Worm (Caenorhabditis elegans) whole organism, L4 larva: ENCODE measurements around the gene K11E4.6.

Experiments
- F10B5.3 ChIP-seq: sonication (generic microtip); optimal IDR thresholded peaks from 2 replicates; lab custom pipeline; 2016; ENCODE audit warnings: mild to moderate bottlenecking, missing genetic modification characterization, missing compliant biosample characterization
- F37D6.2 ChIP-seq: sonication (generic microtip); optimal IDR thresholded peaks from 2 replicates; lab custom pipeline; 2016; ENCODE audit warnings: mild to moderate bottlenecking, missing genetic modification characterization, missing compliant biosample characterization
- F49E8.2 ChIP-seq: sonication (generic microtip); optimal IDR thresholded peaks from 2 replicates; lab custom pipeline; 2016; ENCODE audit warnings: missing compliant biosample characterization, mild to moderate bottlenecking, missing genetic modification characterization, borderline replicate concordance
- Y5F2A.4 ChIP-seq: fragments of 200-800 bp; sonication (Bioruptor generic); optimal IDR thresholded peaks from 2 replicates; lab custom pipeline; 2018; ENCODE audit warnings: mild to moderate bottlenecking, missing genetic modification characterization, missing compliant biosample characterization
- ZK546.5 ChIP-seq, 2 experiments: sonication (generic microtip); optimal IDR thresholded peaks; 2 replicates each; lab custom pipeline; 2017; ENCODE audit warnings: missing biosample characterization in 2 of 2, missing genetic modification characterization in 2 of 2
- aha-1 ChIP-seq: fragments of 150-350 bp; peaks from one replicate; lab custom pipeline; 2014; ENCODE audit warnings: missing biosample characterization, missing genetic modification characterization
- attf-4 ChIP-seq: sonication (generic microtip); optimal IDR thresholded peaks from 3 replicates; lab custom pipeline; 2017; ENCODE audit warnings: missing biosample characterization, missing genetic modification characterization
- ceh-20 ChIP-seq: fragments of 200-800 bp; sonication (Bioruptor generic); IDR thresholded peaks from 2 replicates; pipeline ENCODE4 v1.3.6; 2022; ENCODE audit warnings: missing genetic modification reagents, missing genetic modification characterization, missing compliant biosample characterization
- ceh-32 ChIP-seq: sonication (generic microtip); optimal IDR thresholded peaks from 2 replicates; lab custom pipeline; 2016; ENCODE audit warnings: mild to moderate bottlenecking, missing genetic modification characterization, missing compliant biosample characterization; ENCODE audit not compliant: poor library complexity
- ceh-82 ChIP-seq: sonication (generic microtip); optimal IDR thresholded peaks from 2 replicates; lab custom pipeline; 2017; ENCODE audit warnings: missing biosample characterization, missing genetic modification characterization
- cey-2 ChIP-seq: sonication (generic microtip); optimal IDR thresholded peaks from 3 replicates; lab custom pipeline; 2017; ENCODE audit warnings: missing genetic modification characterization, mild to moderate bottlenecking, missing compliant biosample characterization, antibody characterized with exemption, borderline replicate concordance; ENCODE audit not compliant: insufficient read depth
- ctbp-1 ChIP-seq: fragments of 200-800 bp; sonication (Bioruptor generic); IDR thresholded peaks from 2 replicates; pipeline ENCODE4 v1.3.6; 2022; ENCODE audit warnings: missing genetic modification reagents, missing genetic modification characterization, missing compliant biosample characterization
- daf-16 ChIP-seq, 3 experiments: sonication (generic microtip); optimal IDR thresholded peaks; 2 replicates each; lab custom pipeline; 2016 to 2017; ENCODE audit warnings: missing genetic modification characterization in 3 of 3, missing genetic modification reagents in 3 of 3, mild to moderate bottlenecking in 2 of 3, missing compliant biosample characterization in 2 of 3, missing biosample characterization in 1 of 3, moderate library complexity in 1 of 3
- daf-19 ChIP-seq: fragments of 200-800 bp; sonication (Bioruptor generic); conservative IDR thresholded peaks from 2 replicates; pipeline ENCODE4 v1.3.6; 2022; ENCODE audit warnings: missing genetic modification characterization, missing compliant biosample characterization
- dmd-6 ChIP-seq: fragments of 200-800 bp; sonication (Bioruptor generic); IDR thresholded peaks from 2 replicates; pipeline ENCODE4 v1.3.6; 2022; ENCODE audit warnings: missing genetic modification reagents, missing genetic modification characterization, missing compliant biosample characterization
- dmd-9 ChIP-seq: fragments of 200-800 bp; sonication (Bioruptor generic); IDR thresholded peaks from 2 replicates; pipeline ENCODE4 v1.3.6; 2022; ENCODE audit warnings: missing genetic modification reagents, missing genetic modification characterization, missing compliant biosample characterization
- dve-1 ChIP-seq: sonication (generic microtip); optimal IDR thresholded peaks from 2 replicates; lab custom pipeline; 2017; ENCODE audit warnings: antibody characterized with exemption, mild to moderate bottlenecking, missing genetic modification characterization, missing compliant biosample characterization; ENCODE audit not compliant: insufficient read depth
- fkh-10 ChIP-seq: fragments of 150-350 bp; optimal IDR thresholded peaks from 2 replicates; lab custom pipeline; 2014; ENCODE audit warnings: missing biosample characterization, missing genetic modification reagents, missing genetic modification characterization
- hif-1 ChIP-seq, 2 experiments: sonication (generic microtip); optimal IDR thresholded peaks; 2 replicates each; lab custom pipeline; 2016 to 2017; ENCODE audit warnings: missing compliant biosample characterization in 2 of 2, missing genetic modification characterization in 2 of 2, missing genetic modification reagents in 2 of 2, missing genotype in 2 of 2, mild to moderate bottlenecking in 1 of 2
- hlh-11 ChIP-seq: fragments of 200-800 bp; sonication (Bioruptor generic); optimal IDR thresholded peaks from 2 replicates; lab custom pipeline; 2018; ENCODE audit warnings: mild to moderate bottlenecking, missing genetic modification characterization, missing compliant biosample characterization
- hlh-30 ChIP-seq: sonication (generic microtip); optimal IDR thresholded peaks from 2 replicates; lab custom pipeline; 2017; ENCODE audit warnings: antibody characterized with exemption, mild to moderate bottlenecking, missing genetic modification characterization, missing compliant biosample characterization; ENCODE audit not compliant: insufficient read depth
- lin-29 ChIP-seq: fragments of 200-800 bp; sonication (Bioruptor generic); IDR thresholded peaks from 2 replicates; pipeline ENCODE4 v1.3.6; 2022; ENCODE audit warnings: missing genetic modification reagents, missing genetic modification characterization, missing compliant biosample characterization
- lir-3 ChIP-seq: sonication (generic microtip); optimal IDR thresholded peaks from 2 replicates; lab custom pipeline; 2016; ENCODE audit warnings: mild to moderate bottlenecking, missing genetic modification characterization, missing compliant biosample characterization
- lsy-2 ChIP-seq, 2 experiments: fragments of 150-350 bp in 1 of 2; sonication (generic microtip) in 1 of 2; optimal IDR thresholded peaks; 2 replicates each; lab custom pipeline; 2014 to 2017; ENCODE audit warnings: missing biosample characterization in 2 of 2, missing genetic modification characterization in 2 of 2
- mdl-1 ChIP-seq, 2 experiments: fragments of 150-350 bp in 1 of 2; sonication (generic microtip) in 1 of 2; optimal IDR thresholded peaks; 2 replicates each; lab custom pipeline; 2014 to 2017; ENCODE audit warnings: missing biosample characterization in 2 of 2, missing genetic modification characterization in 2 of 2
- mep-1 ChIP-seq: fragments of 150-350 bp; sonication (generic microtip); optimal IDR thresholded peaks from 3 replicates; lab custom pipeline; 2014; ENCODE audit warnings: missing biosample characterization, missing genetic modification characterization
- mes-2 ChIP-seq: sonication (generic microtip); optimal IDR thresholded peaks from 2 replicates; lab custom pipeline; 2016; ENCODE audit warnings: missing genotype, mild to moderate bottlenecking, missing genetic modification characterization, missing compliant biosample characterization; ENCODE audit not compliant: poor library complexity, severe bottlenecking
- mxl-2 ChIP-seq: fragments of 200-800 bp; sonication (Bioruptor generic); conservative IDR thresholded peaks from 2 replicates; pipeline ENCODE4 v1.3.6; 2022; ENCODE audit warnings: missing genetic modification reagents, missing genetic modification characterization, missing compliant biosample characterization
- mxl-3 ChIP-seq: fragments of 200-800 bp; sonication (Bioruptor generic); optimal IDR thresholded peaks from 2 replicates; lab custom pipeline; 2018; ENCODE audit warnings: mild to moderate bottlenecking, missing genetic modification characterization, missing compliant biosample characterization
- nhr-102 ChIP-seq: sonication (generic microtip); optimal IDR thresholded peaks from 2 replicates; lab custom pipeline; 2016; ENCODE audit warnings: mild to moderate bottlenecking, missing genetic modification characterization, moderate library complexity, missing compliant biosample characterization
- nhr-11 ChIP-seq: fragments of 150-350 bp; optimal IDR thresholded peaks from 2 replicates; lab custom pipeline; 2014; ENCODE audit warnings: missing biosample characterization, missing genetic modification characterization
- nhr-28 ChIP-seq: fragments of 150-350 bp; optimal IDR thresholded peaks from 2 replicates; lab custom pipeline; 2014; ENCODE audit warnings: missing biosample characterization, missing genetic modification characterization
- nhr-48 ChIP-seq: sonication (generic microtip); optimal IDR thresholded peaks from 2 replicates; lab custom pipeline; 2016; ENCODE audit warnings: mild to moderate bottlenecking, missing genetic modification characterization, missing compliant biosample characterization
- nhr-6 ChIP-seq: fragments of 150-350 bp; optimal IDR thresholded peaks from 2 replicates; lab custom pipeline; 2014; ENCODE audit warnings: missing biosample characterization, missing genetic modification characterization
- nhr-76 ChIP-seq: fragments of 150-350 bp; optimal IDR thresholded peaks from 2 replicates; lab custom pipeline; 2014; ENCODE audit warnings: missing biosample characterization, missing genetic modification characterization
- pha-4 ChIP-seq, 2 experiments: fragments of 150-350 bp in 1 of 2; fragments of 200-800 bp in 1 of 2; sonication (Bioruptor generic) in 1 of 2; IDR thresholded peaks in 1 of 2; optimal IDR thresholded peaks in 1 of 2; 2 replicates each; pipeline versions ENCODE4 v1.3.6 to Lab custom; 2014 to 2022; ENCODE audit warnings: missing genetic modification characterization in 2 of 2, missing genetic modification reagents in 2 of 2, missing biosample characterization in 1 of 2, missing compliant biosample characterization in 1 of 2
- php-3 ChIP-seq: fragments of 200-800 bp; sonication (Bioruptor generic); IDR thresholded peaks from 2 replicates; pipeline ENCODE4 v1.3.6; 2022; ENCODE audit warnings: missing genetic modification reagents, missing genetic modification characterization, missing compliant biosample characterization
- pqm-1 ChIP-seq: sonication (generic microtip); optimal IDR thresholded peaks from 2 replicates; lab custom pipeline; 2017; ENCODE audit warnings: missing biosample characterization, missing genetic modification characterization
- rbr-2 ChIP-seq: sonication (generic microtip); optimal IDR thresholded peaks from 2 replicates; lab custom pipeline; 2016; ENCODE audit warnings: missing genotype, missing genetic modification characterization, missing compliant biosample characterization
- saeg-2 ChIP-seq: fragments of 200-800 bp; sonication (Bioruptor generic); IDR thresholded peaks from 2 replicates; pipeline ENCODE4 v1.3.6; 2022; ENCODE audit warnings: missing genetic modification reagents, missing genetic modification characterization, missing compliant biosample characterization
- set-16 ChIP-seq: fragments of 200-800 bp; sonication (Bioruptor generic); IDR thresholded peaks from 2 replicates; pipeline ENCODE4 v1.3.6; 2022; ENCODE audit warnings: missing genetic modification reagents, missing genetic modification characterization, missing compliant biosample characterization
- tra-1 ChIP-seq: fragments of 200-800 bp; sonication (Bioruptor generic); IDR thresholded peaks from 2 replicates; pipeline ENCODE4 v1.3.6; 2022; ENCODE audit warnings: missing genetic modification reagents, missing genetic modification characterization, missing compliant biosample characterization
- unc-130 ChIP-seq: sonication (generic microtip); optimal IDR thresholded peaks from 2 replicates; lab custom pipeline; 2016; ENCODE audit warnings: missing genetic modification reagents, missing genetic modification characterization, missing compliant biosample characterization
- zfp-3 ChIP-seq: fragments of 200-800 bp; sonication (Bioruptor generic); conservative IDR thresholded peaks from 2 replicates; pipeline ENCODE4 v1.3.6; 2022; ENCODE audit warnings: missing genetic modification reagents, missing genetic modification characterization, missing compliant biosample characterization
- zip-11 ChIP-seq: fragments of 200-800 bp; sonication (Bioruptor generic); IDR thresholded peaks from 2 replicates; pipeline ENCODE4 v1.3.6; 2022; ENCODE audit warnings: missing genetic modification characterization, missing compliant biosample characterization

The K11E4.6 gene

ce11 chrX:13744543-13745113 lies 20.2 kb downstream of the K11E4.6 start:
- TF ChIP-seq dve-1 (peak; percentile 8), mxl-3 (GFP tag; lab: Kevin White, UChicago) (peak; percentile 68), ceh-20 (GFP tag; lab: Robert Waterston, UW) (peak; percentile 47; the same call in 1 of the 2 replicates), rbr-2 (tag; lab: Kevin White, UChicago) (no peak), mep-1 (tag; lab: Kevin White, UChicago) (peak; percentile 26), F10B5.3 (no peak), unc-130 (no peak), lin-29 (GFP tag; lab: Robert Waterston, UW) (no peak), hlh-11 (tag; lab: Kevin White, UChicago) (peak; percentile 84), zip-11 (no peak), F37D6.2 (tag; lab: Kevin White, UChicago) (no peak), daf-16 (GFP tag; optimal IDR thresholded peaks at IDR 0.05; lab: Kevin White, UChicago) (no peak), daf-16 (tag; optimal IDR thresholded peaks at IDR 0.05; lab: Kevin White, UChicago) (no peak), hlh-30 (tag; lab: Kevin White, UChicago) (peak; percentile 63), ceh-82 (tag; lab: Kevin White, UChicago) (no peak), saeg-2 (GFP tag; lab: Robert Waterston, UW) (no peak), hif-1 (tag; optimal IDR thresholded peaks at IDR 0.05; lab: Kevin White, UChicago) (peak in 1 of 2 experiments; percentile 47), nhr-102 (tag; lab: Kevin White, UChicago) (no peak), nhr-48 (peak; percentile 70), nhr-11 (tag; lab: Kevin White, UChicago) (peak; percentile 67), mdl-1 (tag; optimal IDR thresholded peaks at IDR 0.05; lab: Kevin White, UChicago) (peak in 1 of 2 experiments; percentile 32), dmd-9 (GFP tag; lab: Robert Waterston, UW) (no peak), ctbp-1 (GFP tag; lab: Robert Waterston, UW) (peak; percentile 40; the same call in 1 of the 2 replicates), attf-4 (tag; lab: Kevin White, UChicago) (no peak), zfp-3 (GFP tag; lab: Robert Waterston, UW) (no peak), pqm-1 (tag; lab: Kevin White, UChicago) (peak; percentile 38), Y5F2A.4 (GFP tag; lab: Kevin White, UChicago) (no peak), nhr-28 (tag; lab: Kevin White, UChicago) (peak; percentile 95), tra-1 (GFP tag; lab: Robert Waterston, UW) (peak; percentile 75), nhr-6 (tag; lab: Kevin White, UChicago) (peak; percentile 34), dmd-6 (peak; percentile 84), ceh-32 (no peak), cey-2 (tag; lab: Kevin White, UChicago) (no peak), aha-1 (tag; lab: Kevin White, UChicago) (peak; percentile 42), daf-19 (GFP tag; lab: Robert Waterston, UW) (no peak), lsy-2 (tag; optimal IDR thresholded peaks at IDR 0.05; lab: Kevin White, UChicago) (peak in 1 of 2 experiments; percentile 41)

- TF ChIP-seq F10B5.3 (no peak), lir-3 (tag; lab: Kevin White, UChicago) (no peak), nhr-76 (tag; lab: Kevin White, UChicago) (no peak), mdl-1 (tag; optimal IDR thresholded peaks at IDR 0.05; lab: Kevin White, UChicago) (no peak), pha-4 (GFP tag; IDR thresholded peaks at IDR 0.05; lab: Robert Waterston, UW) (no peak), pha-4 (tag; optimal IDR thresholded peaks at IDR 0.05; lab: Kevin White, UChicago) (no peak), mes-2 (tag; lab: Kevin White, UChicago) (peak; percentile 3), mxl-2 (GFP tag; lab: Robert Waterston, UW) (no peak), aha-1 (tag; lab: Kevin White, UChicago) (peak; percentile 77), set-16 (no peak), daf-16 (GFP tag; optimal IDR thresholded peaks at IDR 0.05; lab: Kevin White, UChicago) (no peak), daf-16 (tag; optimal IDR thresholded peaks at IDR 0.05; lab: Kevin White, UChicago) (peak; percentile 19), fkh-10 (no peak), F49E8.2 (tag; lab: Kevin White, UChicago) (no peak), ceh-32 (no peak), php-3 (GFP tag; lab: Robert Waterston, UW) (peak; percentile 61; the same call in 1 of the 2 replicates), ZK546.5 (tag; optimal IDR thresholded peaks at IDR 0.05; lab: Kevin White, UChicago) (no peak)
These were observed 21.1 kb downstream of the K11E4.6 start for ce11 chrX:13745558-13745957.
